Fruit fly (Drosophila melanogaster): ENCODE results near the gene CG14947.

The CG14947 gene

DNA sequence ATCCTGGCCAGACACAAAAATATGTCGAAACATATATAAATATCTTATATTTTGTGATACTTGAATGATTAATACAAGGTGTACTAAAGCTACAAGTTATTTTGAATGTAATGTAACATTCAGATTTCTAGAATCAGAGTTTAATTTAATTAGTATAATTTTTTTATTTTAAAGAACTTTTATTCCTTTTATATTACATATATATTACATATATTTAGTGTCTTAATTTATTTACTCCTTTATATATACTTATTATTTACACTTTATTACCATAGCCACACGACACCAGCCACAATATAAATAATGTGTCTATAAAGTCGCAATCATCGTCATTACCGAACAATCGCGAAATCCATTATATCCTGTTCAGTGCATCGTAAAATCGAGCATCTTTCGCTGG, 15.6 kb downstream of the CG14947 start, which contains the start of gene Pex19:
Gene Pex19 (plus strand): TSS at position 301 of the 400 bp plus-strand sequence.
- TF ChIP-seq cic (GFP tag; optimal IDR thresholded peaks at IDR 0.05) (no peak), Mnt (GFP tag; optimal IDR thresholded peaks at IDR 0.05) (no peak), tj (GFP tag; optimal IDR thresholded peaks at IDR 0.05) (no peak), Hr96 (GFP tag; optimal IDR thresholded peaks at IDR 0.05) (no peak), CG7101 (tag; optimal IDR thresholded peaks at IDR 0.05) (no peak), CG14711 (tag; optimal IDR thresholded peaks at IDR 0.05) (no peak), bab1 (GFP tag; optimal IDR thresholded peaks at IDR 0.05) (no peak), CG5204 (GFP tag; optimal IDR thresholded peaks at IDR 0.05) (no peak), CG7045 (GFP tag; optimal IDR thresholded peaks at IDR 0.05) (no peak), CG11617 (GFP tag; optimal IDR thresholded peaks at IDR 0.05) (no peak)

DNA sequence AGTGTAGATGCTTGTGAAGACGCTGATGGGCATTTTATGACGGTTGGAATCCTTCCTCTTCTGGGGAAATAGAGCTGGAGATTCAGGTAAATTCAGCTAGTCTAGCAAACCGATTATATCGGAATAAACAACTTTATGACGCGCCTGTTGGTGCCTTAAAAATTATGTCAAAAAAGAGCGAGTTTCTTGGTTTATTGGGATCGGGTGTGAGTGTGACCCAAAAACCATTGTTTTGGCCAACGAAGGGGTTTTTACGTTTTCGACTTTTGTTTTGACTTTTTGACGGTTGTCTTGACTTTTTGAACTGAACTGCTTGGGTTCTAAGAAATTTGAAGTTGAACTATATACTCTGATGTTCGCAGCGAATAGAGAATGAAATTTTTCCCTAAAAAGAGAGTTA, 16.1 kb downstream of the CG14947 start:
- TF ChIP-seq toe (GFP tag; optimal IDR thresholded peaks at IDR 0.05) (no peak), CG14711 (tag; optimal IDR thresholded peaks at IDR 0.05) (no peak), CG5204 (GFP tag; optimal IDR thresholded peaks at IDR 0.05) (no peak), CG7101 (tag; optimal IDR thresholded peaks at IDR 0.05) (no peak)

DNA sequence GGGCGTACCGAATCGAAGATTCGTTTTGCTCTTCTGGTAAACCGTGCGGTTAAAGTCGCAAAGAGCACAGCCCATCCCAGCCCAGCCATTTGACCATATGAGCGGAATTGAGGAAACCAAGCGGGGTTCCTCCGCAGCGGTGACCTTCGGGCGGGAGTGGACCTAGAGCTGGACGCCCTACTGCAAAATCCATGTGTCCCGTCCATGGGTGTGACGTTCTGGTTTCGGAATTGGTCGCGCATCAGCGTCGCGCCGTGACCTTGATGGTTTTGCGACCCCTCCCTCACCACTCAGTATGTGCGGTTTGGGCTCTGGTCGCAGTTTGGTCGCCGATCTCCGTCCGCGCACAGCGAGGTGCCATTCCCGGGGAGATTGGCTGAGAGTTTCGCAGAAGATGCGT, 16.8 kb downstream of the CG14947 start:
- no peak for TF ChIP-seq CG12768 (GFP tag; optimal IDR thresholded peaks at IDR 0.05)
- no peak for TF ChIP-seq CG1620 (GFP tag; optimal IDR thresholded peaks at IDR 0.05)
- no peak for TF ChIP-seq Clk (GFP tag; optimal IDR thresholded peaks at IDR 0.05)
- no peak for TF ChIP-seq Crg-1 (GFP tag; optimal IDR thresholded peaks at IDR 0.05)
- no peak for TF ChIP-seq bab1 (GFP tag; optimal IDR thresholded peaks at IDR 0.05)
- no peak for TF ChIP-seq CG14711 (tag; optimal IDR thresholded peaks at IDR 0.05)
- no peak for TF ChIP-seq CG11617 (GFP tag; optimal IDR thresholded peaks at IDR 0.05)
- no peak for TF ChIP-seq CG7045 (GFP tag; optimal IDR thresholded peaks at IDR 0.05)
- TF ChIP-seq cic (GFP tag; optimal IDR thresholded peaks at IDR 0.05), result no peak
- no peak for TF ChIP-seq toe (GFP tag; optimal IDR thresholded peaks at IDR 0.05)
- no peak for TF ChIP-seq Hr96 (GFP tag; optimal IDR thresholded peaks at IDR 0.05)
- TF ChIP-seq Mnt (GFP tag; optimal IDR thresholded peaks at IDR 0.05), result no peak
- no peak for TF ChIP-seq kay (GFP tag; ENCODE audit: borderline replicate concordance)
- TF ChIP-seq cnc (optimal IDR thresholded peaks at IDR 0.05), result no peak
- no peak for TF ChIP-seq tj (GFP tag; optimal IDR thresholded peaks at IDR 0.05)

DNA sequence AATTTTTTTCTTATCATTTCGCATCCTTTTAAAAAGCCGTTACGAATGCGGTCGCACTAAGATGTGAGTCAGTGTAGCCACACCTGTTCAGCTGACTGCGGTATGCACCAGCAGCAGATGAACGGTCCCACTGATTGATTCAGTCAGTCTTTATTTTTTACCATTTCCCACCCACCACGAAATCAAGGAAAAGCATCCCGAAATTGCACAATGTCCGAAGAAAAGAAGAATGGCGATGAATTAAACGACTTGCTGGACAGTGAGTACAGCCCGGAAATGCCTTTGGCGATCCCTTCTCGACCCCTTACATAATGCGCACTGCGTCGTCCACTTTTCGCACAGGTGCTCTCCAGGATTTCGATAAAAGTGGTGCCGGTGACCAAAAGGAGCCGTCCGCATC, 17.8 kb downstream of the CG14947 start:
- TF ChIP-seq CG5204 (GFP tag; optimal IDR thresholded peaks at IDR 0.05) (no peak), CG7101 (tag; optimal IDR thresholded peaks at IDR 0.05) (no peak), Mnt (GFP tag; optimal IDR thresholded peaks at IDR 0.05) (peak; percentile 33), cic (GFP tag; optimal IDR thresholded peaks at IDR 0.05) (no peak), bab1 (GFP tag; optimal IDR thresholded peaks at IDR 0.05) (peak; percentile 44), CG33017 (tag; optimal IDR thresholded peaks at IDR 0.05) (no peak), pad (GFP tag; optimal IDR thresholded peaks at IDR 0.05) (no peak), Crg-1 (GFP tag; optimal IDR thresholded peaks at IDR 0.05) (no peak), CG12768 (GFP tag; optimal IDR thresholded peaks at IDR 0.05) (no peak), tj (GFP tag; optimal IDR thresholded peaks at IDR 0.05) (no peak), Clk (GFP tag; optimal IDR thresholded peaks at IDR 0.05) (no peak), CG1620 (GFP tag; optimal IDR thresholded peaks at IDR 0.05) (no peak), CG14711 (tag; optimal IDR thresholded peaks at IDR 0.05) (no peak), CG11617 (GFP tag; optimal IDR thresholded peaks at IDR 0.05) (no peak), cnc (optimal IDR thresholded peaks at IDR 0.05) (no peak)

DNA sequence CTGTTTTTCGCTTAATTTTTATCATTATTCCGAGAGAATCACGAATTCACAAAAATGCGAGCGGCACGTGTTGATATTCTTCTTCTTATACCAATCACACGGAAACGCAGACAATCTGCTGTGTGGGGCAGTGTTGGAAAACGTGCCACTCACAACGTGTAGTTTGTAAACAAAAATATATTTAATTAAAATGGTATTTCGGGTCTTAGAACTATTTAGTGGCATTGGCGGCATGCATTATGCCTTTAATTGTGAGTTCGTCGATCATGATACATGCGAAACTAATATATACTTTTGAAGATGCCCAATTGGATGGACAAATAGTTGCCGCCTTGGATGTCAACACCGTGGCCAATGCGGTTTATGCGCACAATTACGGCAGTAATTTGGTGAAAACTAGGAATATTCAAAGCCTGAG, 20.5 kb downstream of the CG14947 start, which contains the start of the genes CG6712 and Mt2:
Gene CG6712 (minus strand): TSS at position 116 of the 418 bp plus-strand sequence.
Gene Mt2 (plus strand): TSS at position 130 of the 418 bp plus-strand sequence.
- TF ChIP-seq cic (GFP tag; optimal IDR thresholded peaks at IDR 0.05) (peak; percentile 11), Hr96 (GFP tag; optimal IDR thresholded peaks at IDR 0.05) (no peak), tj (GFP tag; optimal IDR thresholded peaks at IDR 0.05) (no peak), CG14711 (tag; optimal IDR thresholded peaks at IDR 0.05) (no peak), pad (GFP tag; optimal IDR thresholded peaks at IDR 0.05) (peak; percentile 19), CG11617 (GFP tag; optimal IDR thresholded peaks at IDR 0.05) (no peak), toe (GFP tag; optimal IDR thresholded peaks at IDR 0.05) (no peak), CG7101 (tag; optimal IDR thresholded peaks at IDR 0.05) (peak; percentile 31), cnc (optimal IDR thresholded peaks at IDR 0.05) (no peak), CG7045 (GFP tag; optimal IDR thresholded peaks at IDR 0.05) (no peak), CG5204 (GFP tag; optimal IDR thresholded peaks at IDR 0.05) (no peak), CG33017 (tag; optimal IDR thresholded peaks at IDR 0.05) (no peak), Crg-1 (GFP tag; optimal IDR thresholded peaks at IDR 0.05) (peak; percentile 28), Clk (GFP tag; optimal IDR thresholded peaks at IDR 0.05) (no peak), CG1620 (GFP tag; optimal IDR thresholded peaks at IDR 0.05) (no peak), CG12768 (GFP tag; optimal IDR thresholded peaks at IDR 0.05) (peak; percentile 2), ovo (GFP tag; optimal IDR thresholded peaks at IDR 0.05) (no peak), Mnt (GFP tag; optimal IDR thresholded peaks at IDR 0.05) (peak; percentile 99), bab1 (GFP tag; optimal IDR thresholded peaks at IDR 0.05) (peak; percentile 1), kay (GFP tag; ENCODE audit: borderline replicate concordance) (no peak)

DNA sequence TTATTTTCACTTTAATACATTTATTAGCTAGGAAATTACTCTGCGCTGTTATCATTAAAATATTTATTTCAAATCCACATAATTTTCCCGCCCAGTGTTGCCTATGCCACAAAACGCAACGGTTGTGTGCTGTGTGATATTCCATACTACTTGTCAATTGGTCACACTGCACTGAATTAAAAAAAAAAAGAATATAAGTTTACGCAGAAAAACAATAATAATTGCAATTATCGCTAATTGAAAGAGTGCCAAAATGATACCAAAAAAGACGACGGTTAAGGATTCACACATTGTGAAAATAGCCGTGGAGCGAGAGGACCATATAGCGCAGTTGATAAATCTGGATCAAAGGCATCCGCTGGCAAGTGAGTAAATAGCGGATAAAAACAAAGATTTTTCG, 21.8 kb downstream of the CG14947 start, which contains the start of gene Ced-12:
Gene Ced-12 (plus strand): TSS at position 141 of the 400 bp plus-strand sequence.
- peak; percentile 10 for TF ChIP-seq CG14711 (tag; optimal IDR thresholded peaks at IDR 0.05)
- TF ChIP-seq CG5204 (GFP tag; optimal IDR thresholded peaks at IDR 0.05), result no peak
- TF ChIP-seq CG33017 (tag; optimal IDR thresholded peaks at IDR 0.05), result no peak
- no peak for TF ChIP-seq Hr96 (GFP tag; optimal IDR thresholded peaks at IDR 0.05)
- TF ChIP-seq ovo (GFP tag; optimal IDR thresholded peaks at IDR 0.05), result no peak
- no peak for TF ChIP-seq pad (GFP tag; optimal IDR thresholded peaks at IDR 0.05)
- TF ChIP-seq CG12768 (GFP tag; optimal IDR thresholded peaks at IDR 0.05), result no peak
- TF ChIP-seq Mnt (GFP tag; optimal IDR thresholded peaks at IDR 0.05), result no peak
- TF ChIP-seq CG7101 (tag; optimal IDR thresholded peaks at IDR 0.05), result no peak
- TF ChIP-seq bab1 (GFP tag; optimal IDR thresholded peaks at IDR 0.05), result peak; percentile 26
- peak; percentile 26 for TF ChIP-seq CG11617 (GFP tag; optimal IDR thresholded peaks at IDR 0.05)
- no peak for TF ChIP-seq tj (GFP tag; optimal IDR thresholded peaks at IDR 0.05)
- TF ChIP-seq Crg-1 (GFP tag; optimal IDR thresholded peaks at IDR 0.05), result no peak
- no peak for TF ChIP-seq Clk (GFP tag; optimal IDR thresholded peaks at IDR 0.05)
- TF ChIP-seq toe (GFP tag; optimal IDR thresholded peaks at IDR 0.05), result no peak
- no peak for TF ChIP-seq CG1620 (GFP tag; optimal IDR thresholded peaks at IDR 0.05)

Measured in whole organism, adult.